Worm (Caenorhabditis elegans) whole organism, young adult: Measurements from ENCODE around the gene R11E3.2.

Experiments used
- F23B12.7 ChIP-seq: sonication (generic microtip); optimal IDR thresholded peaks from 2 replicates; lab custom pipeline; 2017; ENCODE audit warnings: missing genetic modification characterization, mild to moderate bottlenecking, missing compliant biosample characterization, antibody characterized with exemption, moderate library complexity; ENCODE audit not compliant: insufficient read depth
- F33H1.4 ChIP-seq: fragments of 200-800 bp; sonication (Bioruptor generic); IDR thresholded peaks from 2 replicates; pipeline ENCODE4 v1.3.6; 2022; ENCODE audit warnings: missing genetic modification reagents, missing genetic modification characterization, missing compliant biosample characterization
- F39B2.1 ChIP-seq: fragments of 200-800 bp; sonication (Bioruptor generic); IDR thresholded peaks from 2 replicates; pipeline ENCODE4 v1.3.6; 2022; ENCODE audit warnings: missing genetic modification reagents, missing genetic modification characterization, missing compliant biosample characterization
- F49E8.2 ChIP-seq: sonication (generic microtip); optimal IDR thresholded peaks from 3 replicates; lab custom pipeline; 2017; ENCODE audit warnings: missing genetic modification characterization, mild to moderate bottlenecking, missing compliant biosample characterization, antibody characterized with exemption, moderate library complexity; ENCODE audit not compliant: insufficient read depth
- F57A8.1 ChIP-seq: fragments of 200-800 bp; sonication (Bioruptor generic); optimal IDR thresholded peaks from 2 replicates; lab custom pipeline; 2018; ENCODE audit warnings: mild to moderate bottlenecking, missing genetic modification characterization, moderate library complexity, missing compliant biosample characterization
- F57C9.4 ChIP-seq: sonication (generic microtip); optimal IDR thresholded peaks from 2 replicates; lab custom pipeline; 2017; ENCODE audit warnings: mild to moderate bottlenecking, missing genetic modification characterization, missing compliant biosample characterization
- T26A5.8 ChIP-seq: sonication (generic microtip); optimal IDR thresholded peaks from 2 replicates; lab custom pipeline; 2016; ENCODE audit warnings: missing genetic modification characterization, missing compliant biosample characterization
- Y53G8AR.9 ChIP-seq: fragments of 200-800 bp; sonication (Bioruptor generic); conservative IDR thresholded peaks from 2 replicates; pipeline ENCODE4 v1.3.6; 2022; ENCODE audit warnings: missing genetic modification reagents, missing genetic modification characterization, missing compliant biosample characterization
- Y79H2A.3 ChIP-seq: fragments of 200-800 bp; sonication (Bioruptor generic); conservative IDR thresholded peaks from 2 replicates; pipeline ENCODE4 v1.3.6; 2022; ENCODE audit warnings: missing genetic modification reagents, missing genetic modification characterization, missing compliant biosample characterization
- Y95B8A.8 ChIP-seq: fragments of 200-800 bp; sonication (Bioruptor generic); IDR thresholded peaks from 2 replicates; pipeline ENCODE4 v1.3.6; 2022; ENCODE audit warnings: missing genetic modification reagents, missing genetic modification characterization, missing compliant biosample characterization
- ZK185.1 ChIP-seq: sonication (generic microtip); optimal IDR thresholded peaks from 2 replicates; lab custom pipeline; 2016; ENCODE audit warnings: mild to moderate bottlenecking, missing genetic modification characterization, missing compliant biosample characterization; ENCODE audit not compliant: poor library complexity, severe bottlenecking
- akir-1 ChIP-seq: fragments of 200-800 bp; sonication (Bioruptor generic); optimal IDR thresholded peaks from 2 replicates; lab custom pipeline; 2018; ENCODE audit warnings: mild to moderate bottlenecking, missing genetic modification characterization, moderate library complexity, missing compliant biosample characterization
- ama-1 ChIP-seq, 3 experiments: fragments of 150-350 bp in 1 of 3; sonication (generic microtip) in 2 of 3; optimal IDR thresholded peaks; 2 replicates each; lab custom pipeline; 2014 to 2018; ENCODE audit warnings: missing biosample characterization in 2 of 3, missing genetic modification characterization in 2 of 3, missing genetic modification reagents in 2 of 3
- aptf-2 ChIP-seq: fragments of 200-800 bp; sonication (Bioruptor generic); conservative IDR thresholded peaks from 2 replicates; pipeline ENCODE4 v1.3.6; 2022; ENCODE audit warnings: missing genetic modification reagents, missing genetic modification characterization, missing compliant biosample characterization
- atf-7 ChIP-seq: sonication (generic microtip); optimal IDR thresholded peaks from 2 replicates; lab custom pipeline; 2017; ENCODE audit warnings: mild to moderate bottlenecking, missing genetic modification characterization, missing compliant biosample characterization
- athp-1 ChIP-seq: sonication (generic microtip); optimal IDR thresholded peaks from 2 replicates; lab custom pipeline; 2017; ENCODE audit warnings: mild to moderate bottlenecking, missing genetic modification characterization, missing compliant biosample characterization
- ceh-91 ChIP-seq: fragments of 200-800 bp; sonication (Bioruptor generic); IDR thresholded peaks from 2 replicates; pipeline ENCODE4 v1.3.6; 2022; ENCODE audit warnings: missing genetic modification reagents, missing genetic modification characterization, missing compliant biosample characterization
- dpl-1 ChIP-seq: fragments of 150-350 bp; optimal IDR thresholded peaks from 2 replicates; lab custom pipeline; 2014; ENCODE audit warnings: missing biosample characterization, missing genetic modification reagents, missing genetic modification characterization
- egrh-3 ChIP-seq: fragments of 200-800 bp; sonication (Bioruptor generic); IDR thresholded peaks from 2 replicates; pipeline ENCODE4 v1.3.6; 2022; ENCODE audit warnings: missing genetic modification reagents, missing genetic modification characterization, missing compliant biosample characterization
- ets-4 ChIP-seq: fragments of 200-800 bp; sonication (Bioruptor generic); optimal IDR thresholded peaks from 2 replicates; lab custom pipeline; 2018; ENCODE audit warnings: mild to moderate bottlenecking, missing genetic modification characterization, missing compliant biosample characterization
- fkh-3 ChIP-seq: sonication (generic microtip); optimal IDR thresholded peaks from 2 replicates; lab custom pipeline; 2016; ENCODE audit warnings: mild to moderate bottlenecking, missing genetic modification characterization, missing compliant biosample characterization
- gei-17 ChIP-seq: fragments of 200-800 bp; sonication (Bioruptor generic); optimal IDR thresholded peaks from 2 replicates; lab custom pipeline; 2018; ENCODE audit warnings: mild to moderate bottlenecking, missing genetic modification characterization, missing compliant biosample characterization
- hlh-12 ChIP-seq: sonication (generic microtip); optimal IDR thresholded peaks from 2 replicates; lab custom pipeline; 2016; ENCODE audit warnings: missing genetic modification characterization, missing compliant biosample characterization
- hmg-20 ChIP-seq: fragments of 200-800 bp; sonication (Bioruptor generic); IDR thresholded peaks from 2 replicates; pipeline ENCODE4 v1.3.6; 2022; ENCODE audit warnings: missing genetic modification reagents, missing genetic modification characterization, missing compliant biosample characterization
- let-607 ChIP-seq, 2 experiments: fragments of 200-800 bp in 1 of 2; sonication (Bioruptor generic) in 1 of 2; sonication (generic microtip) in 1 of 2; optimal IDR thresholded peaks; 2 replicates each; lab custom pipeline; 2016 to 2018; ENCODE audit warnings: mild to moderate bottlenecking in 2 of 2, missing compliant biosample characterization in 2 of 2, missing genetic modification characterization in 2 of 2, moderate library complexity in 2 of 2, missing genotype in 1 of 2
- lin-40 ChIP-seq: sonication (generic microtip); optimal IDR thresholded peaks from 2 replicates; lab custom pipeline; 2016; ENCODE audit warnings: missing genetic modification characterization, mild to moderate bottlenecking, missing compliant biosample characterization, missing genotype, missing genetic modification reagents
- lir-1 ChIP-seq: fragments of 200-800 bp; sonication (Bioruptor generic); conservative IDR thresholded peaks from 2 replicates; pipeline ENCODE4 v1.3.6; 2022; ENCODE audit warnings: missing genetic modification reagents, missing genetic modification characterization, missing compliant biosample characterization
- lsl-1 ChIP-seq: fragments of 200-800 bp; sonication (Bioruptor generic); optimal IDR thresholded peaks from 2 replicates; lab custom pipeline; 2018; ENCODE audit warnings: mild to moderate bottlenecking, missing genetic modification characterization, moderate library complexity, missing compliant biosample characterization
- mcd-1 ChIP-seq: fragments of 200-800 bp; sonication (Bioruptor generic); IDR thresholded peaks from 2 replicates; pipeline ENCODE4 v1.3.6; 2022; ENCODE audit warnings: missing genetic modification reagents, missing genetic modification characterization, missing compliant biosample characterization
- mxl-1 ChIP-seq: sonication (generic microtip); optimal IDR thresholded peaks from 2 replicates; lab custom pipeline; 2016; ENCODE audit warnings: missing genetic modification characterization, missing compliant biosample characterization
- nfya-1 ChIP-seq: sonication (generic microtip); optimal IDR thresholded peaks from 2 replicates; lab custom pipeline; 2017; ENCODE audit warnings: antibody characterized with exemption, missing compliant biosample characterization, missing genetic modification characterization, borderline replicate concordance; ENCODE audit not compliant: insufficient read depth
- nhr-90 ChIP-seq: sonication (generic microtip); optimal IDR thresholded peaks from 2 replicates; lab custom pipeline; 2016; ENCODE audit warnings: missing genotype, mild to moderate bottlenecking, missing genetic modification characterization, missing compliant biosample characterization
- pbrm-1 ChIP-seq: fragments of 200-800 bp; sonication (Bioruptor generic); IDR thresholded peaks from 2 replicates; pipeline ENCODE4 v1.3.6; 2022; ENCODE audit warnings: missing genetic modification reagents, missing genetic modification characterization, missing compliant biosample characterization
- rec-8 ChIP-seq, 2 experiments: sonication (generic microtip); optimal IDR thresholded peaks; 2 replicates each; lab custom pipeline; 2016; ENCODE audit warnings: mild to moderate bottlenecking in 2 of 2, missing genetic modification characterization in 2 of 2, missing genetic modification reagents in 2 of 2, missing genotype in 2 of 2, missing biosample characterization in 1 of 2, missing compliant biosample characterization in 1 of 2, moderate library complexity in 1 of 2
- repo-1 ChIP-seq: sonication (generic microtip); optimal IDR thresholded peaks from 2 replicates; lab custom pipeline; 2017; ENCODE audit warnings: mild to moderate bottlenecking, missing genetic modification characterization, missing compliant biosample characterization
- rpc-1 ChIP-seq, 2 experiments: fragments of 150-350 bp in 1 of 2; sonication (generic microtip) in 1 of 2; optimal IDR thresholded peaks; 2 replicates each; lab custom pipeline; 2014 to 2018; ENCODE audit warnings: missing biosample characterization in 1 of 2, missing genetic modification characterization in 1 of 2, missing genetic modification reagents in 1 of 2, missing genotype in 1 of 2
- snpc-1.1 ChIP-seq: sonication (generic microtip); optimal IDR thresholded peaks from 2 replicates; lab custom pipeline; 2017; ENCODE audit warnings: missing genetic modification characterization, mild to moderate bottlenecking, missing compliant biosample characterization, antibody characterized with exemption, moderate library complexity, missing genotype, missing genetic modification reagents; ENCODE audit not compliant: insufficient read depth
- snpc-3.4 ChIP-seq: sonication (generic microtip); optimal IDR thresholded peaks from 2 replicates; lab custom pipeline; 2017; ENCODE audit warnings: missing genetic modification characterization, mild to moderate bottlenecking, missing compliant biosample characterization, antibody characterized with exemption, moderate library complexity, missing genotype, missing genetic modification reagents
- somi-1 ChIP-seq: fragments of 200-800 bp; sonication (Bioruptor generic); optimal IDR thresholded peaks from 2 replicates; lab custom pipeline; 2018; ENCODE audit warnings: mild to moderate bottlenecking, missing genetic modification characterization, missing compliant biosample characterization
- tbp1 ChIP-seq: fragments of 200-800 bp; sonication (Bioruptor generic); optimal IDR thresholded peaks from 2 replicates; lab custom pipeline; 2018; ENCODE audit warnings: mild to moderate bottlenecking, missing genetic modification characterization, missing compliant biosample characterization
- unc-62 ChIP-seq: fragments of 150-350 bp; optimal IDR thresholded peaks from 2 replicates; lab custom pipeline; 2014; ENCODE audit warnings: missing biosample characterization, missing genetic modification reagents, missing genetic modification characterization
- zim-3 ChIP-seq: sonication (generic microtip); optimal IDR thresholded peaks from 2 replicates; lab custom pipeline; 2017; ENCODE audit warnings: mild to moderate bottlenecking, missing genetic modification characterization, moderate library complexity, missing compliant biosample characterization
- ztf-18 ChIP-seq: sonication (generic microtip); optimal IDR thresholded peaks from 2 replicates; lab custom pipeline; 2016; ENCODE audit warnings: missing genotype, mild to moderate bottlenecking, missing genetic modification characterization, missing compliant biosample characterization
- ztf-22 ChIP-seq: fragments of 200-800 bp; sonication (Bioruptor generic); optimal IDR thresholded peaks from 2 replicates; lab custom pipeline; 2018; ENCODE audit warnings: mild to moderate bottlenecking, missing genetic modification characterization, moderate library complexity, missing compliant biosample characterization
- ztf-3 ChIP-seq: fragments of 200-800 bp; sonication (Bioruptor generic); optimal IDR thresholded peaks from 2 replicates; lab custom pipeline; 2018; ENCODE audit warnings: mild to moderate bottlenecking, missing genetic modification characterization, missing compliant biosample characterization

Gene R11E3.2

ce11 chrIV:4737258-4737657 lies 34.6 kb upstream of the R11E3.2 start, which contains the start of gene fbxb-78:
TSS of gene fbxb-78 (plus strand) at chrIV:4737558.
- TF ChIP-seq nhr-90 (tag; lab: Kevin White, UChicago) (no peak), Y79H2A.3 (no peak), snpc-1.1 (tag; lab: Kevin White, UChicago) (no peak), ets-4 (GFP tag; lab: Kevin White, UChicago) (no peak), aptf-2 (GFP tag; lab: Robert Waterston, UW) (no peak), F39B2.1 (GFP tag; lab: Robert Waterston, UW) (no peak), nfya-1 (no peak), ama-1 (optimal IDR thresholded peaks at IDR 0.05; lab: Kevin White, UChicago) (no peak), ama-1 (GFP tag; optimal IDR thresholded peaks at IDR 0.05; lab: Kevin White, UChicago) (no peak), ZK185.1 (tag; lab: Kevin White, UChicago) (no peak), unc-62 (GFP tag; lab: Kevin White, UChicago) (no peak), tbp1 (no peak), dpl-1 (GFP tag; lab: Kevin White, UChicago) (no peak)

- TF ChIP-seq rec-8 (tag; optimal IDR thresholded peaks at IDR 0.05; lab: Kevin White, UChicago) (no peak), athp-1 (tag; lab: Kevin White, UChicago) (no peak), F57C9.4 (no peak), rpc-1 (optimal IDR thresholded peaks at IDR 0.05; lab: Kevin White, UChicago) (no peak), rpc-1 (tag; optimal IDR thresholded peaks at IDR 0.05; lab: Kevin White, UChicago) (no peak), ets-4 (GFP tag; lab: Kevin White, UChicago) (no peak), F33H1.4 (GFP tag; lab: Robert Waterston, UW) (no peak), akir-1 (GFP tag; lab: Kevin White, UChicago) (no peak), fkh-3 (tag; lab: Kevin White, UChicago) (no peak), somi-1 (GFP tag; lab: Kevin White, UChicago) (no peak), F23B12.7 (tag; lab: Kevin White, UChicago) (no peak), ztf-22 (no peak), mcd-1 (no peak), lsl-1 (GFP tag; lab: Kevin White, UChicago) (no peak), lin-40 (tag; lab: Kevin White, UChicago) (no peak)
- TF ChIP-seq, all 124 proteins: peak for 0
Measured at ce11 chrIV:4742480-4742879, 29.4 kb upstream of the R11E3.2 start.

- no peak for TF ChIP-seq repo-1 (tag; lab: Kevin White, UChicago)
- TF ChIP-seq gei-17 (GFP tag; lab: Kevin White, UChicago): no peak
- TF ChIP-seq mxl-1 (tag; lab: Kevin White, UChicago): no peak
- peak; percentile 70 for TF ChIP-seq ztf-18
- no peak for TF ChIP-seq ztf-3 (GFP tag; lab: Kevin White, UChicago)
- TF ChIP-seq T26A5.8 (tag; lab: Kevin White, UChicago): no peak
- no peak for TF ChIP-seq let-607 (tag; optimal IDR thresholded peaks at IDR 0.05; lab: Kevin White, UChicago)
- no peak for TF ChIP-seq hlh-12 (tag; lab: Kevin White, UChicago)
- no peak for TF ChIP-seq Y95B8A.8 (GFP tag; lab: Robert Waterston, UW)
- TF ChIP-seq snpc-3.4 (tag; lab: Kevin White, UChicago): peak; percentile 50
- no peak for TF ChIP-seq atf-7 (tag; lab: Kevin White, UChicago)
- TF ChIP-seq lir-1 (GFP tag; lab: Robert Waterston, UW): no peak
- no peak for TF ChIP-seq egrh-3 (GFP tag; lab: Robert Waterston, UW)
- TF ChIP-seq hmg-20 (GFP tag; lab: Robert Waterston, UW): no peak
- TF ChIP-seq ceh-91 (GFP tag; lab: Robert Waterston, UW): no peak
- TF ChIP-seq F49E8.2: peak; percentile 26
- no peak for TF ChIP-seq lin-40 (tag; lab: Kevin White, UChicago)
- TF ChIP-seq zim-3 (tag; lab: Kevin White, UChicago): no peak
- no peak for TF ChIP-seq pbrm-1
- 0 out of 2 replicates have a peak, but pooled peaks have one; percentile 64 for TF ChIP-seq Y53G8AR.9 (GFP tag; lab: Robert Waterston, UW)
- TF ChIP-seq F57A8.1: no peak
Measured at ce11 chrIV:4744167-4744566, 27.7 kb upstream of the R11E3.2 start, which contains the start of gene hoe-1. TSS of gene hoe-1 (minus strand) at chrIV:4744267.
